Worm (Caenorhabditis elegans) whole organism, late embryonic: ENCODE measurements around the gene cest-4.

ENCODE experiments used
- ceh-6 ChIP-seq: fragments of 200-800 bp; sonication (Bioruptor generic); optimal IDR thresholded peaks from 2 replicates; lab custom pipeline; 2018; ENCODE audit warnings: mild to moderate bottlenecking, missing genetic modification characterization, missing compliant biosample characterization
- elt-2 ChIP-seq: sonication (generic microtip); optimal IDR thresholded peaks from 2 replicates; lab custom pipeline; 2016; ENCODE audit warnings: missing genetic modification reagents, missing genetic modification characterization, missing compliant biosample characterization
- hlh-8 ChIP-seq: sonication (generic microtip); optimal IDR thresholded peaks from 2 replicates; lab custom pipeline; 2016; ENCODE audit warnings: missing genotype, missing genetic modification characterization, missing compliant biosample characterization
- npax-4 ChIP-seq: sonication (generic microtip); optimal IDR thresholded peaks from 2 replicates; lab custom pipeline; 2016; ENCODE audit warnings: missing genetic modification characterization, missing compliant biosample characterization

- TF ChIP-seq hlh-8 (tag; lab: Kevin White, UChicago) (no peak), ceh-6 (no peak), npax-4 (tag; lab: Kevin White, UChicago) (no peak), elt-2 (tag; lab: Kevin White, UChicago) (no peak)
Observed at ce11 chrIV:6821709-6822108, 19.6 kb upstream of the cest-4 start.
